Fruit fly (Drosophila melanogaster): ENCODE measurements around the gene CG14624.
A peak's percentile ranks its signal among the peaks of the same experiment; 100 is the strongest.

The CG14624 gene

dm6 chrX:1252961-1253360, 46.4 kb downstream of the CG14624 start:
- peak; percentile 27 for TF ChIP-seq nerfin-1 (tag; optimal IDR thresholded peaks at IDR 0.05)
- TF ChIP-seq cg (GFP tag; optimal IDR thresholded peaks at IDR 0.05): peak; percentile 31
- no peak for TF ChIP-seq kni (GFP tag; optimal IDR thresholded peaks at IDR 0.05)
- no peak for TF ChIP-seq psq (GFP tag; optimal IDR thresholded peaks at IDR 0.05)
- TF ChIP-seq crol (GFP tag; IDR thresholded peaks at IDR 0.05): peak; percentile 54; the same call in 1 of the 2 replicates
- TF ChIP-seq lab (GFP tag; optimal IDR thresholded peaks at IDR 0.05): peak; percentile 27
- peak; percentile 37 for TF ChIP-seq pros (GFP tag; optimal IDR thresholded peaks at IDR 0.05)
- TF ChIP-seq ind (GFP tag; optimal IDR thresholded peaks at IDR 0.05): no peak
- no peak for TF ChIP-seq rib (GFP tag; IDR thresholded peaks at IDR 0.05)

dm6 chrX:1256131-1256530, 49.6 kb downstream of the CG14624 start:
- TF ChIP-seq CG8290 (GFP tag; optimal IDR thresholded peaks at IDR 0.05): no peak
- peak in 1 of 2 experiments; percentile 12 for TF ChIP-seq CG8290 (tag; optimal IDR thresholded peaks at IDR 0.05)
- TF ChIP-seq CkIIα-i1 (GFP tag; IDR thresholded peaks at IDR 0.05): no peak
- peak; percentile 2 for TF ChIP-seq CG12769 (tag; optimal IDR thresholded peaks at IDR 0.05)
- peak; percentile 2 for TF ChIP-seq CG8924 (tag; optimal IDR thresholded peaks at IDR 0.05)
- no peak for TF ChIP-seq GATAe (GFP tag; conservative IDR thresholded peaks at IDR 0.05)
- no peak for TF ChIP-seq unc-4 (GFP tag; IDR thresholded peaks at IDR 0.05; ENCODE audit: partially characterized antibody)
- TF ChIP-seq sna (GFP tag; IDR thresholded peaks at IDR 0.05; ENCODE audit: partially characterized antibody): no peak
- no peak for TF ChIP-seq CG10462 (GFP tag; optimal IDR thresholded peaks at IDR 0.05)
- TF ChIP-seq ap (GFP tag; IDR thresholded peaks at IDR 0.05): no peak
- TF ChIP-seq CG12391 (tag; optimal IDR thresholded peaks at IDR 0.05): peak; percentile 8
- TF ChIP-seq bsh (GFP tag; optimal IDR thresholded peaks at IDR 0.05): peak in 1 of 2 experiments; percentile 2
- TF ChIP-seq crc (GFP tag; optimal IDR thresholded peaks at IDR 0.05): no peak
- no peak for TF ChIP-seq sima (GFP tag; optimal IDR thresholded peaks at IDR 0.05)
- peak; percentile 35 for TF ChIP-seq Sox102F (GFP tag; optimal IDR thresholded peaks at IDR 0.05)
- TF ChIP-seq pzg (GFP tag; optimal IDR thresholded peaks at IDR 0.05): no peak
- TF ChIP-seq CG1603 (tag; optimal IDR thresholded peaks at IDR 0.05): peak; percentile 21
- TF ChIP-seq gro (GFP tag; optimal IDR thresholded peaks at IDR 0.05): no peak
- no peak for TF ChIP-seq Fer3 (tag; optimal IDR thresholded peaks at IDR 0.05)
- TF ChIP-seq grau (tag; optimal IDR thresholded peaks at IDR 0.05): peak; percentile 29
- TF ChIP-seq dysf (GFP tag; IDR thresholded peaks at IDR 0.05): 0 out of 3 replicates have a peak, but pooled peaks have one; percentile 15
- TF ChIP-seq D19A (tag; optimal IDR thresholded peaks at IDR 0.05): peak; percentile 89
- TF ChIP-seq CG1792 (GFP tag; optimal IDR thresholded peaks at IDR 0.05): no peak
- TF ChIP-seq Tbp (GFP tag; optimal IDR thresholded peaks at IDR 0.05): no peak
- TF ChIP-seq Oli (tag; optimal IDR thresholded peaks at IDR 0.05): peak; percentile 3
- peak; percentile 21 for TF ChIP-seq CG18599 (GFP tag; optimal IDR thresholded peaks at IDR 0.05)
- peak; percentile 47 for TF ChIP-seq dmrt99B (tag; optimal IDR thresholded peaks at IDR 0.05)
- TF ChIP-seq dan (GFP tag; IDR thresholded peaks at IDR 0.05): no peak
- peak; percentile 17 for TF ChIP-seq CoRest (tag; optimal IDR thresholded peaks at IDR 0.05)
- TF ChIP-seq Pdp1 (GFP tag; optimal IDR thresholded peaks at IDR 0.05): peak in 1 of 2 experiments; percentile 14
- no peak for TF ChIP-seq CG10321 (GFP tag; IDR thresholded peaks at IDR 0.05)
- peak; percentile 79 for TF ChIP-seq Ets65A (GFP tag)
- peak; percentile 45 for TF ChIP-seq CG11504 (tag; optimal IDR thresholded peaks at IDR 0.05)
- peak; percentile 34 for TF ChIP-seq CG7839 (tag; optimal IDR thresholded peaks at IDR 0.05)
- no peak for TF ChIP-seq aop (GFP tag; IDR thresholded peaks at IDR 0.05)
- TF ChIP-seq nmo (GFP tag; optimal IDR thresholded peaks at IDR 0.05): peak; percentile 11
- peak; percentile 23 for TF ChIP-seq CG2120 (GFP tag; optimal IDR thresholded peaks at IDR 0.05)
- TF ChIP-seq Med (GFP tag): peak; percentile 76
- TF ChIP-seq peb (GFP tag; IDR thresholded peaks at IDR 0.05): no peak
- TF ChIP-seq sens (GFP tag): peak; percentile 50
- TF ChIP-seq C15 (GFP tag; IDR thresholded peaks at IDR 0.05): no peak
